Fruit fly (Drosophila melanogaster): Measurements from ENCODE around the gene Hsp67Bc.

Hsp67Bc gene

DNA sequence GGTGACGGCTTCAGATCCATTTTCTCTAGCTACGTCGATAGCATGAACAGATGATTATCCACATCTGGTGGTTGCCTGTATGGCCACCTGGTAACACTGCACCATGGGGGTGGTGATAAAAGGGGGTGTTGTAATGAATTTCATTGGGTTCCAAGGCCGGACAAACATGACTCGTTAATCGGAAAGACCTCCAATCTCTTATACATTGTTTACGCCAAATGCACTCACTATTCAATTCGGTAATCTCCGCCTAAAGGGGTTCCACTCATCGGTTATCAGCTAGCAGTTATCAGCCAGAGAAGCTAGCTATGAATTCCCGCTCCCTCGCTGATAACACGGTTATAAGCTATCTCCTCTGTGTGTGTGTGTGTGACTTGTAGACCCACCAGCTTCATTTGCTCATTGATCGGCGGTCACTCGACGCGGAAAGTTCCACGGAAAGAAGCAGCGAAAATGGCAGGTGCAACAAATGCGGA is 12.0 kb downstream of the Hsp67Bc start, which contains the start of gene Pdxk (continued):
- TF ChIP-seq CG10274 (GFP tag; optimal IDR thresholded peaks at IDR 0.05) (no peak), org-1 (GFP tag; optimal IDR thresholded peaks at IDR 0.05) (no peak), CG9727 (GFP tag; optimal IDR thresholded peaks at IDR 0.05) (no peak), jumu (GFP tag; optimal IDR thresholded peaks at IDR 0.05) (no peak), ab (GFP tag; optimal IDR thresholded peaks at IDR 0.05) (no peak), CG16815 (GFP tag; optimal IDR thresholded peaks at IDR 0.05) (no peak), Drgx (GFP tag; IDR thresholded peaks at IDR 0.05) (no peak), CG8281 (tag; optimal IDR thresholded peaks at IDR 0.05) (no peak), sens (GFP tag) (peak; percentile 58), CG12299 (tag; optimal IDR thresholded peaks at IDR 0.05) (peak; percentile 28), CG11085 (GFP tag; IDR thresholded peaks at IDR 0.05) (no peak), Hr78 (GFP tag; optimal IDR thresholded peaks at IDR 0.05) (peak in 1 of 2 experiments; percentile 65), CG12071 (GFP tag; optimal IDR thresholded peaks at IDR 0.05) (peak; percentile 22), btn (GFP tag; optimal IDR thresholded peaks at IDR 0.05) (no peak), Neu2 (GFP tag; optimal IDR thresholded peaks at IDR 0.05; ENCODE audit: borderline replicate concordance) (no peak), Scr (GFP tag; IDR thresholded peaks at IDR 0.05; ENCODE audit: partially characterized antibody) (0 out of 2 replicates have a peak, but pooled peaks have one; percentile 39), chm (GFP tag; IDR thresholded peaks at IDR 0.05) (0 out of 2 replicates have a peak, but pooled peaks have one; percentile 11), CG11247 (GFP tag; IDR thresholded peaks at IDR 0.05) (no peak), Awh (GFP tag; IDR thresholded peaks at IDR 0.05) (no peak), ham (GFP tag; IDR thresholded peaks at IDR 0.05) (no peak), zfh1 (GFP tag; IDR thresholded peaks at IDR 0.05) (no peak), CG2712 (tag; optimal IDR thresholded peaks at IDR 0.05) (peak; percentile 10), Trl (optimal IDR thresholded peaks at IDR 0.05) (peak in 1 of 2 experiments; percentile 43), Trl (GFP tag; optimal IDR thresholded peaks at IDR 0.05) (no peak), nerfin-1 (tag; optimal IDR thresholded peaks at IDR 0.05) (peak; percentile 26), CG34376 (GFP tag; optimal IDR thresholded peaks at IDR 0.05) (peak; percentile 93), Ets97D (GFP tag; optimal IDR thresholded peaks at IDR 0.05) (no peak), CG3726 (GFP tag; IDR thresholded peaks at IDR 0.05) (no peak), Myb (GFP tag; optimal IDR thresholded peaks at IDR 0.05) (peak; percentile 15), CG11504 (tag; optimal IDR thresholded peaks at IDR 0.05) (no peak), HLH3B (GFP tag; IDR thresholded peaks at IDR 0.05) (no peak), seq (GFP tag; IDR thresholded peaks at IDR 0.05) (no peak), Mrtf (GFP tag; IDR thresholded peaks at IDR 0.05) (no peak), H2.0 (GFP tag; IDR thresholded peaks at IDR 0.05) (no peak), CG4424 (GFP tag; optimal IDR thresholded peaks at IDR 0.05) (no peak), fd64A (GFP tag; optimal IDR thresholded peaks at IDR 0.05) (peak; percentile 40), CG5953 (GFP tag; IDR thresholded peaks at IDR 0.05) (no peak), E2f2 (GFP tag; IDR thresholded peaks at IDR 0.05) (peak; percentile 37; the same call in 1 of the 2 replicates), Dip2 (GFP tag; IDR thresholded peaks at IDR 0.05) (no peak), CG6689 (GFP tag; IDR thresholded peaks at IDR 0.05) (no peak), H15 (GFP tag; IDR thresholded peaks at IDR 0.05) (no peak), en (GFP tag; optimal IDR thresholded peaks at IDR 0.05) (no peak), CG2202 (tag; optimal IDR thresholded peaks at IDR 0.05) (no peak), ash1 (GFP tag; optimal IDR thresholded peaks at IDR 0.05) (no peak), ERR (GFP tag; optimal IDR thresholded peaks at IDR 0.05) (peak; percentile 19), ind (GFP tag; optimal IDR thresholded peaks at IDR 0.05) (no peak), gro (GFP tag; optimal IDR thresholded peaks at IDR 0.05) (peak; percentile 0), cas (GFP tag; IDR thresholded peaks at IDR 0.05) (no peak), Xbp1 (GFP tag; optimal IDR thresholded peaks at IDR 0.05) (no peak), tup (GFP tag; optimal IDR thresholded peaks at IDR 0.05) (no peak), danr (GFP tag; IDR thresholded peaks at IDR 0.05) (no peak), CG7357 (GFP tag; IDR thresholded peaks at IDR 0.05) (no peak), CG13775 (GFP tag; optimal IDR thresholded peaks at IDR 0.05) (no peak)

Data from whole organism, embryonic.